Worm (Caenorhabditis elegans) whole organism, young adult: ENCODE results near the gene nhr-86.

Experiments used
- B0019.2 ChIP-seq: fragments of 200-800 bp; sonication (Bioruptor generic); conservative IDR thresholded peaks from 2 replicates; pipeline ENCODE4 v1.3.6; 2022; ENCODE audit warnings: missing genetic modification reagents, missing genetic modification characterization, missing compliant biosample characterization
- F23B12.7 ChIP-seq: sonication (generic microtip); optimal IDR thresholded peaks from 2 replicates; lab custom pipeline; 2017; ENCODE audit warnings: missing genetic modification characterization, mild to moderate bottlenecking, missing compliant biosample characterization, antibody characterized with exemption, moderate library complexity; ENCODE audit not compliant: insufficient read depth
- F39B2.1 ChIP-seq: fragments of 200-800 bp; sonication (Bioruptor generic); IDR thresholded peaks from 2 replicates; pipeline ENCODE4 v1.3.6; 2022; ENCODE audit warnings: missing genetic modification reagents, missing genetic modification characterization, missing compliant biosample characterization
- F49E8.2 ChIP-seq: sonication (generic microtip); optimal IDR thresholded peaks from 3 replicates; lab custom pipeline; 2017; ENCODE audit warnings: missing genetic modification characterization, mild to moderate bottlenecking, missing compliant biosample characterization, antibody characterized with exemption, moderate library complexity; ENCODE audit not compliant: insufficient read depth
- F55B11.4 ChIP-seq: sonication (generic microtip); optimal IDR thresholded peaks from 2 replicates; lab custom pipeline; 2016; ENCODE audit warnings: missing compliant biosample characterization, missing genetic modification characterization, borderline replicate concordance; ENCODE audit not compliant: insufficient read depth
- Y53F4B.3 ChIP-seq: fragments of 200-800 bp; sonication (Bioruptor generic); IDR thresholded peaks from 2 replicates; pipeline ENCODE4 v1.3.6; 2022; ENCODE audit warnings: missing genetic modification reagents, missing genetic modification characterization, missing compliant biosample characterization
- Y79H2A.3 ChIP-seq: fragments of 200-800 bp; sonication (Bioruptor generic); conservative IDR thresholded peaks from 2 replicates; pipeline ENCODE4 v1.3.6; 2022; ENCODE audit warnings: missing genetic modification reagents, missing genetic modification characterization, missing compliant biosample characterization
- ZK185.1 ChIP-seq: sonication (generic microtip); optimal IDR thresholded peaks from 2 replicates; lab custom pipeline; 2016; ENCODE audit warnings: mild to moderate bottlenecking, missing genetic modification characterization, missing compliant biosample characterization; ENCODE audit not compliant: poor library complexity, severe bottlenecking
- athp-1 ChIP-seq: sonication (generic microtip); optimal IDR thresholded peaks from 2 replicates; lab custom pipeline; 2017; ENCODE audit warnings: mild to moderate bottlenecking, missing genetic modification characterization, missing compliant biosample characterization
- attf-3 ChIP-seq: fragments of 200-800 bp; sonication (Bioruptor generic); conservative IDR thresholded peaks from 2 replicates; pipeline ENCODE4 v1.3.6; 2022; ENCODE audit warnings: missing genetic modification reagents, missing genetic modification characterization, missing compliant biosample characterization
- attf-5 ChIP-seq: fragments of 200-800 bp; sonication (Bioruptor generic); optimal IDR thresholded peaks from 2 replicates; lab custom pipeline; 2018; ENCODE audit warnings: mild to moderate bottlenecking, missing genetic modification characterization, missing compliant biosample characterization
- attf-6 ChIP-seq: fragments of 200-800 bp; sonication (Bioruptor generic); IDR thresholded peaks from 2 replicates; pipeline ENCODE4 v1.3.6; 2022; ENCODE audit warnings: missing genetic modification reagents, missing genetic modification characterization, missing compliant biosample characterization
- cebp-1 ChIP-seq, 2 experiments: fragments of 200-800 bp in 1 of 2; sonication (Bioruptor generic) in 1 of 2; sonication (generic microtip) in 1 of 2; IDR thresholded peaks in 1 of 2; optimal IDR thresholded peaks in 1 of 2; 2 replicates each; pipeline versions ENCODE4 v1.3.6 to Lab custom; 2017 to 2022; ENCODE audit warnings: missing compliant biosample characterization in 2 of 2, missing genetic modification characterization in 2 of 2, mild to moderate bottlenecking in 1 of 2, missing genetic modification reagents in 1 of 2, moderate library complexity in 1 of 2
- ceh-100 ChIP-seq: fragments of 200-800 bp; sonication (Bioruptor generic); IDR thresholded peaks from 2 replicates; pipeline ENCODE4 v1.3.6; 2022; ENCODE audit warnings: missing genetic modification reagents, missing genetic modification characterization, missing compliant biosample characterization
- ceh-27 ChIP-seq: fragments of 200-800 bp; sonication (Bioruptor generic); optimal IDR thresholded peaks from 2 replicates; lab custom pipeline; 2018; ENCODE audit warnings: mild to moderate bottlenecking, missing genetic modification characterization, moderate library complexity, missing compliant biosample characterization
- ceh-91 ChIP-seq: fragments of 200-800 bp; sonication (Bioruptor generic); IDR thresholded peaks from 2 replicates; pipeline ENCODE4 v1.3.6; 2022; ENCODE audit warnings: missing genetic modification reagents, missing genetic modification characterization, missing compliant biosample characterization
- dpff-1 ChIP-seq: sonication (generic microtip); optimal IDR thresholded peaks from 2 replicates; lab custom pipeline; 2017; ENCODE audit warnings: mild to moderate bottlenecking, missing genetic modification characterization, missing compliant biosample characterization
- egrh-3 ChIP-seq: fragments of 200-800 bp; sonication (Bioruptor generic); IDR thresholded peaks from 2 replicates; pipeline ENCODE4 v1.3.6; 2022; ENCODE audit warnings: missing genetic modification reagents, missing genetic modification characterization, missing compliant biosample characterization
- ets-4 ChIP-seq: fragments of 200-800 bp; sonication (Bioruptor generic); optimal IDR thresholded peaks from 2 replicates; lab custom pipeline; 2018; ENCODE audit warnings: mild to moderate bottlenecking, missing genetic modification characterization, missing compliant biosample characterization
- fkh-3 ChIP-seq: sonication (generic microtip); optimal IDR thresholded peaks from 2 replicates; lab custom pipeline; 2016; ENCODE audit warnings: mild to moderate bottlenecking, missing genetic modification characterization, missing compliant biosample characterization
- him-1 ChIP-seq: sonication (generic microtip); optimal IDR thresholded peaks from 2 replicates; lab custom pipeline; 2016; ENCODE audit warnings: missing genotype, missing genetic modification reagents, missing genetic modification characterization, missing compliant biosample characterization
- hrde-1 ChIP-seq: sonication (generic microtip); optimal IDR thresholded peaks from 2 replicates; lab custom pipeline; 2016; ENCODE audit warnings: missing genetic modification characterization, mild to moderate bottlenecking, missing compliant biosample characterization, moderate library complexity, missing genotype, missing genetic modification reagents, borderline replicate concordance
- lag-1 ChIP-seq: fragments of 200-800 bp; sonication (Bioruptor generic); IDR thresholded peaks from 2 replicates; pipeline ENCODE4 v1.3.6; 2022; ENCODE audit warnings: missing genetic modification reagents, missing genetic modification characterization, missing compliant biosample characterization
- lin-26 ChIP-seq: fragments of 200-800 bp; sonication (Bioruptor generic); IDR thresholded peaks from 2 replicates; pipeline ENCODE4 v1.3.6; 2022; ENCODE audit warnings: missing genetic modification reagents, missing genetic modification characterization, missing compliant biosample characterization
- lin-35 ChIP-seq, 3 experiments: fragments of 150-350 bp in 2 of 3; sonication (generic microtip) in 1 of 3; optimal IDR thresholded peaks; 2 replicates each; lab custom pipeline; 2014 to 2018; ENCODE audit warnings: missing biosample characterization in 3 of 3, missing genetic modification characterization in 3 of 3, missing genetic modification reagents in 3 of 3
- lin-54 ChIP-seq: fragments of 200-800 bp; sonication (Bioruptor generic); optimal IDR thresholded peaks from 2 replicates; lab custom pipeline; 2018; ENCODE audit warnings: mild to moderate bottlenecking, missing genetic modification characterization, missing compliant biosample characterization
- lsy-27 ChIP-seq: sonication (generic microtip); optimal IDR thresholded peaks from 2 replicates; lab custom pipeline; 2017; ENCODE audit warnings: missing genetic modification characterization, mild to moderate bottlenecking, missing compliant biosample characterization, antibody characterized with exemption, missing genotype, borderline replicate concordance; ENCODE audit not compliant: insufficient read depth
- madf-10 ChIP-seq: sonication (generic microtip); optimal IDR thresholded peaks from 2 replicates; lab custom pipeline; 2016; ENCODE audit warnings: mild to moderate bottlenecking, missing genetic modification characterization, missing compliant biosample characterization
- madf-6 ChIP-seq: fragments of 200-800 bp; sonication (Bioruptor generic); IDR thresholded peaks from 2 replicates; pipeline ENCODE4 v1.3.6; 2022; ENCODE audit warnings: missing genetic modification reagents, missing genetic modification characterization, missing compliant biosample characterization
- mcd-1 ChIP-seq: fragments of 200-800 bp; sonication (Bioruptor generic); IDR thresholded peaks from 2 replicates; pipeline ENCODE4 v1.3.6; 2022; ENCODE audit warnings: missing genetic modification reagents, missing genetic modification characterization, missing compliant biosample characterization
- nfya-1 ChIP-seq: sonication (generic microtip); optimal IDR thresholded peaks from 2 replicates; lab custom pipeline; 2017; ENCODE audit warnings: antibody characterized with exemption, missing compliant biosample characterization, missing genetic modification characterization, borderline replicate concordance; ENCODE audit not compliant: insufficient read depth
- nhr-120 ChIP-seq: fragments of 200-800 bp; sonication (Bioruptor generic); IDR thresholded peaks from 2 replicates; pipeline ENCODE4 v1.3.6; 2022; ENCODE audit warnings: missing genetic modification characterization, missing compliant biosample characterization
- pbrm-1 ChIP-seq: fragments of 200-800 bp; sonication (Bioruptor generic); IDR thresholded peaks from 2 replicates; pipeline ENCODE4 v1.3.6; 2022; ENCODE audit warnings: missing genetic modification reagents, missing genetic modification characterization, missing compliant biosample characterization
- rpc-1 ChIP-seq, 2 experiments: fragments of 150-350 bp in 1 of 2; sonication (generic microtip) in 1 of 2; optimal IDR thresholded peaks; 2 replicates each; lab custom pipeline; 2014 to 2018; ENCODE audit warnings: missing biosample characterization in 1 of 2, missing genetic modification characterization in 1 of 2, missing genetic modification reagents in 1 of 2, missing genotype in 1 of 2
- snpc-4 ChIP-seq, 5 experiments: fragments of 150-350 bp in 1 of 5; sonication (generic microtip) in 4 of 5; optimal IDR thresholded peaks; 2 replicates each; lab custom pipeline; 2014 to 2018; ENCODE audit warnings: missing genetic modification characterization in 5 of 5, missing biosample characterization in 3 of 5, antibody characterized with exemption in 2 of 5, mild to moderate bottlenecking in 2 of 5, missing compliant biosample characterization in 2 of 5, missing genotype in 2 of 5, moderate library complexity in 2 of 5, missing genetic modification reagents in 1 of 5
- tlf-1 ChIP-seq: fragments of 200-800 bp; sonication (Bioruptor generic); optimal IDR thresholded peaks from 2 replicates; lab custom pipeline; 2018; ENCODE audit warnings: mild to moderate bottlenecking, missing genetic modification characterization, missing compliant biosample characterization
- zim-3 ChIP-seq: sonication (generic microtip); optimal IDR thresholded peaks from 2 replicates; lab custom pipeline; 2017; ENCODE audit warnings: mild to moderate bottlenecking, missing genetic modification characterization, moderate library complexity, missing compliant biosample characterization

Gene nhr-86

ce11 chrV:2018689-2019088 lies 48.0 kb downstream of the nhr-86 start, which contains the start of gene F59A7.14:
Gene F59A7.14 (plus strand): TSS chrV:2018989.
- TF ChIP-seq pbrm-1 (GFP tag; lab: Robert Waterston, UW) (no peak), F39B2.1 (GFP tag; lab: Robert Waterston, UW) (no peak), lsy-27 (tag; lab: Kevin White, UChicago) (no peak), mcd-1 (no peak), ceh-100 (GFP tag; lab: Robert Waterston, UW) (no peak), rpc-1 (optimal IDR thresholded peaks at IDR 0.05; lab: Kevin White, UChicago) (no peak), rpc-1 (tag; optimal IDR thresholded peaks at IDR 0.05; lab: Kevin White, UChicago) (no peak), attf-6 (GFP tag; lab: Robert Waterston, UW) (no peak), dpff-1 (tag; lab: Kevin White, UChicago) (no peak), madf-10 (no peak), nhr-120 (GFP tag; lab: Robert Waterston, UW) (no peak), tlf-1 (GFP tag; lab: Kevin White, UChicago) (no peak), ets-4 (GFP tag; lab: Kevin White, UChicago) (no peak), F23B12.7 (tag; lab: Kevin White, UChicago) (no peak), madf-6 (GFP tag; lab: Robert Waterston, UW) (no peak), athp-1 (no peak)

ce11 chrV:2016428-2016827 lies 50.2 kb downstream of the nhr-86 start, which contains the start of gene F59A7.2:
Gene F59A7.2 (minus strand): TSS chrV:2016528.
- TF ChIP-seq fkh-3 (tag; lab: Kevin White, UChicago), result no peak
- no peak for TF ChIP-seq ceh-27 (GFP tag; lab: Kevin White, UChicago)
- no peak for TF ChIP-seq attf-5 (GFP tag; lab: Kevin White, UChicago)
- no peak for TF ChIP-seq Y79H2A.3 (GFP tag; lab: Robert Waterston, UW)
- no peak for TF ChIP-seq lag-1 (GFP tag; lab: Robert Waterston, UW)
- TF ChIP-seq athp-1, result no peak
- TF ChIP-seq him-1, result no peak
- no peak for TF ChIP-seq ceh-91 (GFP tag; lab: Robert Waterston, UW)
- TF ChIP-seq F55B11.4, result no peak
- TF ChIP-seq snpc-4 (GFP tag; optimal IDR thresholded peaks at IDR 0.05; lab: Kevin White, UChicago), result no peak
- TF ChIP-seq snpc-4 (tag; optimal IDR thresholded peaks at IDR 0.05; lab: Kevin White, UChicago), result no peak
- no peak for TF ChIP-seq attf-3 (GFP tag; lab: Robert Waterston, UW)
- no peak for TF ChIP-seq Y53F4B.3
- TF ChIP-seq lin-35 (GFP tag; optimal IDR thresholded peaks at IDR 0.05; lab: Kevin White, UChicago), result no peak
- no peak for TF ChIP-seq nfya-1 (tag; lab: Kevin White, UChicago)
- TF ChIP-seq cebp-1 (GFP tag; IDR thresholded peaks at IDR 0.05; lab: Robert Waterston, UW), result no peak
- TF ChIP-seq cebp-1 (tag; optimal IDR thresholded peaks at IDR 0.05; lab: Kevin White, UChicago), result no peak
- no peak for TF ChIP-seq hrde-1 (tag; lab: Kevin White, UChicago)
- TF ChIP-seq ZK185.1 (tag; lab: Kevin White, UChicago), result no peak
- TF ChIP-seq, all 124 proteins: peak for 0

- no peak for TF ChIP-seq lin-26
- TF ChIP-seq egrh-3, result no peak
- no peak for TF ChIP-seq lin-54 (GFP tag; lab: Kevin White, UChicago)
- no peak for TF ChIP-seq F49E8.2
- no peak for TF ChIP-seq Y79H2A.3 (GFP tag; lab: Robert Waterston, UW)
- TF ChIP-seq zim-3 (tag; lab: Kevin White, UChicago), result no peak
- no peak for TF ChIP-seq attf-6 (GFP tag; lab: Robert Waterston, UW)
- no peak for TF ChIP-seq rpc-1 (optimal IDR thresholded peaks at IDR 0.05; lab: Kevin White, UChicago)
- no peak for TF ChIP-seq rpc-1 (tag; optimal IDR thresholded peaks at IDR 0.05; lab: Kevin White, UChicago)
- no peak for TF ChIP-seq B0019.2 (GFP tag; lab: Robert Waterston, UW)
- no peak for TF ChIP-seq F39B2.1 (GFP tag; lab: Robert Waterston, UW)
Observed at ce11 chrV:2013824-2014223, 52.8 kb downstream of the nhr-86 start, which contains the start of gene F59A7.11. Gene F59A7.11 (minus strand): TSS chrV:2013924.
